Fruit fly (Drosophila melanogaster) S2 (cell line): ENCODE results near the gene sinah.

ENCODE experiments used
- CG8478 ChIP-seq: fragments of >200 bp; optimal IDR thresholded peaks from 2 replicates; lab custom pipeline; 2018
- CTCF ChIP-seq, 2 experiments: fragments of >200 bp; optimal IDR thresholded peaks; 2 replicates each; lab custom pipeline; 2018

- TF ChIP-seq CG8478 (lab: Kevin White, UChicago): no peak
- TF ChIP-seq CTCF (optimal IDR thresholded peaks at IDR 0.05; lab: Kevin White, UChicago): no peak
Observed at dm6 chr3L:16873679-16874078, 14.8 kb downstream of the sinah start.
